Fruit fly (Drosophila melanogaster) whole organism, adult: ENCODE measurements around the gene CG4962.

Source experiments
- CG11617 ChIP-seq: fragments of 200-800 bp; sonication (Bioruptor generic); optimal IDR thresholded peaks from 2 replicates; lab custom pipeline; 2017; ENCODE audit warnings: mild to moderate bottlenecking, missing biosample characterization, missing genetic modification reagents, missing genetic modification characterization
- CG12768 ChIP-seq: fragments of 200-800 bp; sonication (Bioruptor generic); optimal IDR thresholded peaks from 2 replicates; lab custom pipeline; 2017; ENCODE audit warnings: missing biosample characterization, missing genetic modification characterization, mild to moderate bottlenecking, moderate library complexity, missing genetic modification reagents
- CG14711 ChIP-seq: fragments of 200-800 bp; sonication (Bioruptor generic); optimal IDR thresholded peaks from 2 replicates; lab custom pipeline; 2018; ENCODE audit warnings: missing biosample characterization, mild to moderate bottlenecking, missing genetic modification characterization, moderate library complexity
- CG1620 ChIP-seq: fragments of 200-800 bp; sonication (Bioruptor generic); optimal IDR thresholded peaks from 2 replicates; lab custom pipeline; 2016; ENCODE audit warnings: missing biosample characterization, missing genetic modification characterization
- CG33017 ChIP-seq: fragments of 200-800 bp; sonication (Bioruptor generic); optimal IDR thresholded peaks from 2 replicates; lab custom pipeline; 2018; ENCODE audit warnings: missing biosample characterization, mild to moderate bottlenecking, missing genetic modification characterization, moderate library complexity
- CG5204 ChIP-seq: fragments of 200-800 bp; sonication (Bioruptor generic); optimal IDR thresholded peaks from 2 replicates; lab custom pipeline; 2016; ENCODE audit warnings: missing biosample characterization, missing genetic modification characterization
- CG7045 ChIP-seq: fragments of 200-800 bp; sonication (Bioruptor generic); optimal IDR thresholded peaks from 2 replicates; lab custom pipeline; 2017; ENCODE audit warnings: missing biosample characterization, mild to moderate bottlenecking, missing genetic modification characterization
- CG7101 ChIP-seq: fragments of 200-800 bp; sonication (Bioruptor generic); optimal IDR thresholded peaks from 2 replicates; lab custom pipeline; 2018; ENCODE audit warnings: missing biosample characterization, mild to moderate bottlenecking, missing genetic modification characterization, moderate library complexity
- Clk ChIP-seq: fragments of 200-800 bp; sonication (Bioruptor generic); optimal IDR thresholded peaks from 2 replicates; lab custom pipeline; 2017; ENCODE audit warnings: missing biosample characterization, missing genetic modification characterization
- Crg-1 ChIP-seq: fragments of 200-800 bp; sonication (Bioruptor generic); optimal IDR thresholded peaks from 2 replicates; lab custom pipeline; 2016; ENCODE audit warnings: missing biosample characterization, missing genetic modification characterization
- Hr96 ChIP-seq: fragments of 200-800 bp; sonication (Bioruptor generic); optimal IDR thresholded peaks from 2 replicates; lab custom pipeline; 2016; ENCODE audit warnings: missing biosample characterization, missing genetic modification characterization
- Mnt ChIP-seq: fragments of 200-800 bp; sonication (Bioruptor generic); optimal IDR thresholded peaks from 2 replicates; lab custom pipeline; 2016; ENCODE audit warnings: missing biosample characterization, mild to moderate bottlenecking, missing genetic modification characterization
- bab1 ChIP-seq: fragments of 200-800 bp; sonication (Bioruptor generic); optimal IDR thresholded peaks from 3 replicates; lab custom pipeline; 2019; ENCODE audit warnings: missing biosample characterization, mild to moderate bottlenecking, missing genetic modification characterization, moderate library complexity
- cic ChIP-seq: fragments of 200-800 bp; sonication (Bioruptor generic); optimal IDR thresholded peaks from 2 replicates; lab custom pipeline; 2017; ENCODE audit warnings: missing biosample characterization, mild to moderate bottlenecking, missing genetic modification characterization, moderate library complexity
- cnc ChIP-seq, 2 experiments: fragments of >200 bp; optimal IDR thresholded peaks; 2 replicates each; lab custom pipeline; 2017
- kay ChIP-seq: fragments of 200-800 bp; sonication (Bioruptor generic); peaks from one replicate; lab custom pipeline; 2016; ENCODE audit warnings: missing biosample characterization, missing genetic modification characterization, borderline replicate concordance
- ovo ChIP-seq: fragments of 200-800 bp; sonication (Bioruptor generic); optimal IDR thresholded peaks from 2 replicates; lab custom pipeline; 2016; ENCODE audit warnings: missing biosample characterization, missing genetic modification characterization
- pad ChIP-seq: fragments of 200-800 bp; sonication (Bioruptor generic); optimal IDR thresholded peaks from 3 replicates; lab custom pipeline; 2017; ENCODE audit warnings: missing biosample characterization, missing genetic modification characterization, mild to moderate bottlenecking, moderate library complexity, missing genetic modification reagents
- tj ChIP-seq: fragments of 200-800 bp; sonication (Bioruptor generic); optimal IDR thresholded peaks from 3 replicates; lab custom pipeline; 2017; ENCODE audit warnings: missing biosample characterization, mild to moderate bottlenecking, missing genetic modification characterization, moderate library complexity
- toe ChIP-seq: fragments of 200-800 bp; sonication (Bioruptor generic); optimal IDR thresholded peaks from 2 replicates; lab custom pipeline; 2016; ENCODE audit warnings: missing biosample characterization, missing genetic modification characterization

CG4962 gene

DNA sequence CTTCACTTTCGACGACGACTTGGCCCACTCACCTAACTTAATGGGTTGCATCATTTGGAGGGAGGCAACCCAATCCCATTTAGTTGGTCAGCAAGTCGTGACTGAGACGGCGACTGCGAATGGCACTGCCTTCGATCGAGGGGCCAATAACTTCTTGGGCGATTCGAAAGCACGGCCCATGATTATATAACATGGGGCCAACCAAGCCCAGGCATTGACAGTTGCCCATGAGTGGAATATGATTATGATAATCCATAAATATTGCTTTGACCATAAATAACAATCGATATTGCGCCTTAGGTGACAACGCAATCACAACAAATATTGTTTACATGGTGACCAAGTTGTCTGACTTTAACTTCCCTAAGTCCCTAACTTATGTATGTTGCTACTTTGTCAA is 11.5 kb downstream of the CG4962 start, which contains the start of gene CG13048:
CG13048 (minus strand) TSS at position 101 of the 400 bp plus-strand sequence.
- no peak for TF ChIP-seq cic (GFP tag; lab: Kevin White, UChicago)
- TF ChIP-seq pad (GFP tag; lab: Kevin White, UChicago): no peak
- TF ChIP-seq Hr96 (GFP tag; lab: Kevin White, UChicago): no peak
- TF ChIP-seq toe: no peak
- TF ChIP-seq CG7045 (GFP tag; lab: Kevin White, UChicago): no peak

dm6 chr3L:16281880-16282556 is 13.3 kb downstream of the CG4962 start, which contains the start of gene CG13049:
TSS of gene CG13049 (minus strand) at chr3L:16281930.
- no peak for TF ChIP-seq toe

DNA sequence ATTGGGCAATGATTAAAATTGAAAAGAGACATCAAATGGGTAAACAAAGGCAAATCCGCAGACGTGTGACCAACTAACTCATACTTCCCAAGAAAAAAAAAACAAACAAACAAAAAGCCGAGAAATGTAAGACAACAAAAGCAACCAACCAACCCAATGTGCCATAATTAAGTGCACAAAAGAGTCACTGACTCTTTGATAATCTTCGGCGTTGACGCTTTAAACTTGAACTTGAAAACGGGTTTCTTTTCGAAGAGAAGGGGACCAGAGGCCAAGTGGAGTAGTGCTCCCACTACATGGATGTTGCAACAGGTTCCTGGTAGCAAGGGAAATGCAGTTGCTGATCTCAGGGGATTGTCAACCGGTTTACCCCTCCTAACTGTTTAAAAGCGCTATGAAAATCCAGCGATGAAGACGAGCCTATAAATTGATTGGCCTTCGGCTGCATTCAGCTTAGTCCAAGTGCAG is 15.3 kb downstream of the CG4962 start, which contains the start of gene CG13064:
CG13064 (plus strand) TSS at position 418 of the 468 bp plus-strand sequence.
- TF ChIP-seq CG11617 (GFP tag; lab: Kevin White, UChicago) (no peak), CG7101 (no peak), CG5204 (GFP tag; lab: Kevin White, UChicago) (no peak), CG1620 (GFP tag; lab: Kevin White, UChicago) (no peak), toe (no peak), tj (no peak), CG14711 (no peak)

DNA sequence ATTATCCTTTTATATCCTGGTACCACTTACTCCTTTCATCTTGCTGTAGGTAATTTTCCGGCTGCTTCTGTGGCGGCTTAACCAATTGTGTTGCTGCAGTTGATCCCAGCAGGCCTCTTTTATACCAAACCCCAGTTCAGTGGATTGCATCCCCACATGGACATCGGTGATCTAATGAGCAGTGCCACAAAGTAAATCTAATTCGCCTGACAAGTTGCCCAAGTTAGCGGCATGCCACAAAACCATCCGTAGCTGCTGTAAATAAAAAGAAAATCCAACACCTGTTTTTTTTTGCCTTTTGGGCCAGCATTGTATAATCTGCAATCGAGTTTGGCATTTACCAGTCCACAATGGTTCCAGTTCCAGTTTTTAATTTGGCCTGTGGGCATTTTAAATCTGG is 16.2 kb downstream of the CG4962 start, which contains the start of gene CG13050:
CG13050 (minus strand) TSS at position 101 of the 400 bp plus-strand sequence.
- TF ChIP-seq Hr96 (GFP tag; lab: Kevin White, UChicago) (no peak), cnc (optimal IDR thresholded peaks at IDR 0.05; lab: Kevin White, UChicago) (no peak), toe (no peak), ovo (GFP tag; lab: Kevin White, UChicago) (no peak), Crg-1 (GFP tag; lab: Kevin White, UChicago) (no peak), CG7045 (GFP tag; lab: Kevin White, UChicago) (no peak), CG1620 (GFP tag; lab: Kevin White, UChicago) (no peak), pad (GFP tag; lab: Kevin White, UChicago) (no peak), CG11617 (GFP tag; lab: Kevin White, UChicago) (no peak)

DNA sequence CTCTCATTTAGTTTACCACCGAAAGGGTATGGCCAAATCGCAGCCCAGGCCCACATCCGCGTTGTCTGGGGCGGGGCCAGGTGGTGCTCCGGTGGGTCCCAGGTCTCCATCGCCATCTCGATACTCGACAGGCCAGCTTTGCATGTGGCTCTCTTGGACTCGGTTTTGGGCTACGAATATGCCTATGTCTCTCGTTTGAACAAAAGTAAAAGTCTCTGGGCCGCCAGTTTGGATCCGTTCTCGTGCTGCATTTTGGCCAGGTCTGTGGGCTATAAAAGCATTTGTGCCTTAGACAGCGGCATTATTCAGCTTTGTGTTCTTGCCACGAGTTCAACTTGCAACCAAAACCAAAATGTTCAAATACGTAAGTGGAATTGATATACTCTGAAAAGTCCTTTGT is 18.2 kb downstream of the CG4962 start, which contains the start of gene CG13065:
CG13065 (plus strand) TSS at position 301 of the 400 bp plus-strand sequence.
- TF ChIP-seq ovo (GFP tag; lab: Kevin White, UChicago): no peak
- no peak for TF ChIP-seq bab1 (GFP tag; lab: Kevin White, UChicago)
- no peak for TF ChIP-seq Mnt (GFP tag; lab: Kevin White, UChicago)
- no peak for TF ChIP-seq CG5204 (GFP tag; lab: Kevin White, UChicago)
- TF ChIP-seq tj: no peak
- no peak for TF ChIP-seq CG7045 (GFP tag; lab: Kevin White, UChicago)
- no peak for TF ChIP-seq kay
- TF ChIP-seq toe: no peak
- TF ChIP-seq Hr96 (GFP tag; lab: Kevin White, UChicago): no peak
- no peak for TF ChIP-seq cic (GFP tag; lab: Kevin White, UChicago)
- no peak for TF ChIP-seq CG33017 (tag; lab: Kevin White, UChicago)
- no peak for TF ChIP-seq CG11617 (GFP tag; lab: Kevin White, UChicago)
- TF ChIP-seq CG7101: no peak
- TF ChIP-seq Crg-1 (GFP tag; lab: Kevin White, UChicago): no peak
- no peak for TF ChIP-seq CG1620 (GFP tag; lab: Kevin White, UChicago)
- no peak for TF ChIP-seq pad (GFP tag; lab: Kevin White, UChicago)
- TF ChIP-seq CG14711: no peak
- no peak for TF ChIP-seq cnc (optimal IDR thresholded peaks at IDR 0.05; lab: Kevin White, UChicago)
- TF ChIP-seq Clk: no peak
- TF ChIP-seq CG12768 (GFP tag; lab: Kevin White, UChicago): no peak

dm6 chr3L:16275391-16276017 is 19.8 kb downstream of the CG4962 start:
- TF ChIP-seq CG7045 (GFP tag; lab: Kevin White, UChicago) (no peak), toe (no peak), Clk (no peak), CG12768 (GFP tag; lab: Kevin White, UChicago) (no peak), bab1 (GFP tag; lab: Kevin White, UChicago) (no peak), CG14711 (no peak), pad (GFP tag; lab: Kevin White, UChicago) (no peak), CG5204 (GFP tag; lab: Kevin White, UChicago) (no peak), Mnt (GFP tag; lab: Kevin White, UChicago) (no peak), Hr96 (GFP tag; lab: Kevin White, UChicago) (no peak)
